Worm (Caenorhabditis elegans) whole organism, midembryonic: Measurements from ENCODE around the gene M05D6.2.

Experiments used
- T22C8.4 ChIP-seq: fragments of 200-800 bp; sonication (Bioruptor generic); IDR thresholded peaks from 2 replicates; pipeline ENCODE4 v1.3.6; 2022; ENCODE audit warnings: missing genetic modification characterization, missing compliant biosample characterization
- cog-1 ChIP-seq: sonication (generic microtip); optimal IDR thresholded peaks from 2 replicates; lab custom pipeline; 2016; ENCODE audit warnings: missing genetic modification characterization, missing compliant biosample characterization
- flt-1 ChIP-seq: fragments of 200-800 bp; sonication (Bioruptor generic); IDR thresholded peaks from 2 replicates; pipeline ENCODE4 v1.3.6; 2022; ENCODE audit warnings: missing genetic modification characterization, missing compliant biosample characterization
- klf-2 ChIP-seq: fragments of 200-800 bp; sonication (Bioruptor generic); conservative IDR thresholded peaks from 2 replicates; pipeline ENCODE4 v1.3.6; 2022; ENCODE audit warnings: missing genetic modification reagents, missing genetic modification characterization, missing compliant biosample characterization
- med-1 ChIP-seq: sonication (generic microtip); optimal IDR thresholded peaks from 2 replicates; lab custom pipeline; 2017; ENCODE audit warnings: missing genetic modification characterization, mild to moderate bottlenecking, missing compliant biosample characterization, antibody characterized with exemption, missing genetic modification reagents; ENCODE audit not compliant: insufficient read depth
- ref-1 ChIP-seq: fragments of 200-800 bp; sonication (Bioruptor generic); conservative IDR thresholded peaks from 2 replicates; pipeline ENCODE4 v1.3.6; 2022; ENCODE audit warnings: missing genetic modification reagents, missing genetic modification characterization, missing compliant biosample characterization
- tab-1 ChIP-seq: fragments of 200-800 bp; sonication (Bioruptor generic); IDR thresholded peaks from 2 replicates; pipeline ENCODE4 v1.3.6; 2022; ENCODE audit warnings: missing genetic modification characterization, missing compliant biosample characterization
- ztf-23 ChIP-seq: fragments of 200-800 bp; sonication (Bioruptor generic); IDR thresholded peaks from 2 replicates; pipeline ENCODE4 v1.3.6; 2022; ENCODE audit warnings: missing genetic modification reagents, missing genetic modification characterization, missing compliant biosample characterization
- ztf-29 ChIP-seq: fragments of 200-800 bp; sonication (Bioruptor generic); IDR thresholded peaks from 2 replicates; pipeline ENCODE4 v1.3.6; 2022; ENCODE audit warnings: missing genetic modification reagents, missing genetic modification characterization, missing compliant biosample characterization

Gene M05D6.2

DNA sequence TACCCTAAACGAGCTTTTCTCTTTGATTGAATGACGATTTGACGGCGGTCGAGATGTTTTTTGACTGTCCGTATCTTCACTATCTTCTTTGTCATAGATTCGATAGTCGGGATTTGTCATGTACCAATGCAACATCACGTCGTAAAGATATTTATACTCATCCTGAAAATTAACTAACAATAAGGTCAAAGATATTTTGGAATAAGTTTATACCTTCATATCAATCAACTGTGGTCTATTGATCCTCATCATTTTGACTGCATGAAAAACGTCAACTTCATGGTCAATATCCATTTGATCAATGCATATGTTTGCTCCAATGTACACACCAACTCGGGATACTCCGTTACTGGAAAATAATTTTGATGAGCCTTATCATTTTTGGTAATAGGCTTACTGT, 20.2 kb downstream of the M05D6.2 start:
- TF ChIP-seq T22C8.4 (GFP tag; lab: Robert Waterston, UW), result no peak
- TF ChIP-seq med-1 (GFP tag; lab: Kevin White, UChicago), result no peak
- no peak for TF ChIP-seq ztf-29 (GFP tag; lab: Robert Waterston, UW)
- no peak for TF ChIP-seq klf-2 (GFP tag; lab: Robert Waterston, UW)
- TF ChIP-seq ztf-23 (GFP tag; lab: Robert Waterston, UW), result no peak
- TF ChIP-seq flt-1 (GFP tag; lab: Robert Waterston, UW), result no peak
- TF ChIP-seq tab-1 (GFP tag; lab: Robert Waterston, UW), result no peak
- no peak for TF ChIP-seq ref-1
- no peak for TF ChIP-seq cog-1 (tag; lab: Kevin White, UChicago)

ce11 chrII:8494228-8494717, 26.4 kb downstream of the M05D6.2 start, which contains the start of gene M05D6.9:
Gene M05D6.9, plus strand, starts transcription at chrII:8494278.
- TF ChIP-seq cog-1 (tag; lab: Kevin White, UChicago), result no peak
- TF ChIP-seq ztf-23 (GFP tag; lab: Robert Waterston, UW), result no peak
- no peak for TF ChIP-seq tab-1 (GFP tag; lab: Robert Waterston, UW)

DNA sequence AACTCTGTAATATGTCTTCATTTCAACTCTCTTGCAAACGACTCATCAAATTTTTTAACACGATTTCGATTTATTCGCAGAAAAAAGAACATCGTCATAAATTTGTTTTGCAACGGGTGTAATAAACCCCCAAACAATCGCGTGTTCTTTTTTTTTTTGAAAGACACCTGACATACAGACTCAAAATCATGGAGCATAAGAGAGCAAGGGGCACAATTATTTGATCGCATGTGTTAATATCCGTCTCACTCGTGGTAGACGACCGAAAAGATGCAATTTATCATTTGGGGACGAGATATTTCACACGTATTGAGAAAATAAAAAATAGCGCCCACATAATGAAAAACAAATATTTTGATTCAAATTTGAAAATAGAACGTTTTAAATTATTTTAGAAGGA, 28.3 kb downstream of the M05D6.2 start:
- no peak for TF ChIP-seq med-1 (GFP tag; lab: Kevin White, UChicago)
- TF ChIP-seq klf-2 (GFP tag; lab: Robert Waterston, UW), result no peak
- no peak for TF ChIP-seq T22C8.4 (GFP tag; lab: Robert Waterston, UW)
- TF ChIP-seq ztf-23 (GFP tag; lab: Robert Waterston, UW), result no peak
- TF ChIP-seq tab-1 (GFP tag; lab: Robert Waterston, UW), result no peak

ce11 chrII:8498173-8498572, 30.3 kb downstream of the M05D6.2 start:
- no peak for TF ChIP-seq T22C8.4 (GFP tag; lab: Robert Waterston, UW)

DNA sequence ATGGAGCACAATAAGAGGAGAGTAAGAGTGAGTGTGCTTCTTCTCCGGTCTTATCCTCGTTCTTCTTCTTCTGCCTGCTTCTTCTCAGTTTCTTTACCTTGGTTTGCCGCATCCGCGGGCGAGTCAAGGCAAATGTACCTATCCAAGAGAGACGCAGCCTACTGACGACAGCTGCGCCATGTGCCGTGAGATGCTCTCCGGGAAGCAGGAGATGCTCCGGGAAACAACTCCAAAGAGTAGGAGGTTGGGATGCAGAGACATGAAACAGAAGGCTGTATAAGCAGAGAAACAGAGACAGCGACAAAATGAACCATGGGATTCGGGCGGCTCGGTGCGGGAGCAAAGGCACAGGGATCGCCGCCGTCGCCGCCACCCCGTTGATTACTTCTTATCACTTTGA, 31.1 kb downstream of the M05D6.2 start:
- TF ChIP-seq T22C8.4 (GFP tag; lab: Robert Waterston, UW) (no peak), flt-1 (GFP tag; lab: Robert Waterston, UW) (0 out of 2 replicates have a peak, but pooled peaks have one; percentile 47), tab-1 (GFP tag; lab: Robert Waterston, UW) (no peak), ztf-23 (GFP tag; lab: Robert Waterston, UW) (no peak)

DNA sequence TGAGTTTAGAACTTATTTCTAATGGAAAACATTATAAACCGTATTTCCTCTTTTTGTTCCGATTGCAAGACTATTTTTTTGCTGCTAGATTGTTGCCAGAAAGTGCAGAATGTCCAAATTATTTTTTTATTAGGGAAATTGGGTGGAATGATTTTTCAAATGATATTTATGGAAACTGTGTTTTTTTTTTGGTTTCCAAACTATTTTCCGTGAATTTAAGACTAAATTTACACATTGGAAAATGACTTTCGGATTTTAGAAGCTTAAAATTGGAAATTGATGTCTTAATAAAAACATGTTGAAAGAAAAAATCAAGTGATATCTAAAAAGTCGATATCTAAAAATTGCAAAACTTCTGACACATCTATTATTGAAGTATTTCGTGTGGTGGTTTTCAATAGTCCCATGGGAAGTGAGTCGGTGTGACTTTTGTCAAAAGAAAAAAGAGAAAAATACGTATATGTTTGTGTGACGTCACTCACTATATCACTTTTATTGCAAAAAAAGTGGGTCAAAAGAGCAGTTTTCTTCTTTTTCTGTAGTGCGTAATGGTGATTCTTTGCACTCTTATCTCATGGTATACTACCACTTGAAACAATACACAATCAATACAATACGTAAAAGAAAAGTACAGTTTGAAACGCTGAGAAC, 36.3 kb downstream of the M05D6.2 start:
- TF ChIP-seq ztf-23 (GFP tag; lab: Robert Waterston, UW) (no peak), flt-1 (GFP tag; lab: Robert Waterston, UW) (no peak), tab-1 (GFP tag; lab: Robert Waterston, UW) (no peak), T22C8.4 (GFP tag; lab: Robert Waterston, UW) (no peak), ztf-29 (GFP tag; lab: Robert Waterston, UW) (no peak), cog-1 (tag; lab: Kevin White, UChicago) (no peak), klf-2 (GFP tag; lab: Robert Waterston, UW) (no peak), med-1 (GFP tag; lab: Kevin White, UChicago) (no peak), ref-1 (no peak)

ce11 chrII:8506759-8507158, 38.9 kb downstream of the M05D6.2 start:
- TF ChIP-seq ztf-29 (GFP tag; lab: Robert Waterston, UW) (no peak), tab-1 (GFP tag; lab: Robert Waterston, UW) (no peak), med-1 (GFP tag; lab: Kevin White, UChicago) (no peak), T22C8.4 (GFP tag; lab: Robert Waterston, UW) (no peak), ztf-23 (GFP tag; lab: Robert Waterston, UW) (no peak), ref-1 (no peak), flt-1 (GFP tag; lab: Robert Waterston, UW) (no peak), klf-2 (GFP tag; lab: Robert Waterston, UW) (no peak), cog-1 (tag; lab: Kevin White, UChicago) (no peak)

DNA sequence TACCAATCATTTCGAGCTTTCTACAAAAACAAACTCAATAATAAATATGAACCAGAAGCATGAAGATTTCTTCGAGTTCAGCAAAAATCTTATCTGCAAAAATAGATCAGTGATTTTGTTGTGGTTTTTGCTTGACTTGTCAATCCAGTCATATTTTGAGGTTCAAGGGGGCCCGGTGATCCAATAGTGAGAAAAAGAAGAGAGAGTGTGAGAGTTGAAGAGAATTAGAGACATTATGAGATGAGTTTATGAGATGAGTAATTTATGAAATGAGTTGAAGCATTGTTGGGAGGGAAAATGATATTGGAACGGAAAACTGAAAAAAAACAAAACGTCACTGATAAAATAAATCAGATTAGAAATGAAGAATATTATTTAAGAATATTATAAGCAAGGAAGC, 41.0 kb downstream of the M05D6.2 start, which contains the start of gene T13H5.1:
Gene T13H5.1, minus strand, starts transcription at position 101 of the 400 bp plus-strand sequence.
- no peak for TF ChIP-seq med-1 (GFP tag; lab: Kevin White, UChicago)
- no peak for TF ChIP-seq ztf-23 (GFP tag; lab: Robert Waterston, UW)
- TF ChIP-seq T22C8.4 (GFP tag; lab: Robert Waterston, UW), result no peak

ce11 chrII:8514729-8515128, 46.8 kb downstream of the M05D6.2 start, which contains the start of gene ctg-2:
Gene ctg-2, plus strand, starts transcription at chrII:8515054.
- TF ChIP-seq ref-1 (no peak), cog-1 (tag; lab: Kevin White, UChicago) (no peak), T22C8.4 (GFP tag; lab: Robert Waterston, UW) (no peak), klf-2 (GFP tag; lab: Robert Waterston, UW) (no peak), ztf-23 (GFP tag; lab: Robert Waterston, UW) (no peak), ztf-29 (GFP tag; lab: Robert Waterston, UW) (no peak), tab-1 (GFP tag; lab: Robert Waterston, UW) (no peak), flt-1 (GFP tag; lab: Robert Waterston, UW) (no peak), med-1 (GFP tag; lab: Kevin White, UChicago) (no peak)

DNA sequence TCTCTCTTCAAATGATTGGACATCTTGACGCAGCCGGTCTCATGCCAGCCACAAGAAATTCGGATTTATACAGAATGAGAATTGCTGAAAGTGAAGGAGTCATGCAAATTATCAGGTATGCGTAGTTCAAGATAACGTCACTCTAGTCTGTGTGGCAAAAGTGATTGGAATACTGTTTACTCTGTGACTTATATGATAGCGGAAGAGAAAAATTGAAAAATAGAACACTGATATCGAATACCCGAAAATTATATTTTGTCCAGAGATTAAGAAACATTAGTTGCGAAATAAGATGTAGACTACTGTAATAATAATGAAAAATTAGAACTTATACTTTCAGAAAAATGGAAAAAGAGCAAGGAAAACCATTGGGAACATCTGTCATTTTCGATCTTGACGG, 47.6 kb downstream of the M05D6.2 start:
- TF ChIP-seq ztf-23 (GFP tag; lab: Robert Waterston, UW) (no peak), T22C8.4 (GFP tag; lab: Robert Waterston, UW) (no peak), cog-1 (tag; lab: Kevin White, UChicago) (no peak), ref-1 (no peak), ztf-29 (GFP tag; lab: Robert Waterston, UW) (no peak), flt-1 (GFP tag; lab: Robert Waterston, UW) (no peak), klf-2 (GFP tag; lab: Robert Waterston, UW) (no peak), med-1 (GFP tag; lab: Kevin White, UChicago) (no peak), tab-1 (GFP tag; lab: Robert Waterston, UW) (no peak)
